Fruit fly (Drosophila melanogaster): ENCODE data around the gene ACXE.

The ACXE gene

DNA sequence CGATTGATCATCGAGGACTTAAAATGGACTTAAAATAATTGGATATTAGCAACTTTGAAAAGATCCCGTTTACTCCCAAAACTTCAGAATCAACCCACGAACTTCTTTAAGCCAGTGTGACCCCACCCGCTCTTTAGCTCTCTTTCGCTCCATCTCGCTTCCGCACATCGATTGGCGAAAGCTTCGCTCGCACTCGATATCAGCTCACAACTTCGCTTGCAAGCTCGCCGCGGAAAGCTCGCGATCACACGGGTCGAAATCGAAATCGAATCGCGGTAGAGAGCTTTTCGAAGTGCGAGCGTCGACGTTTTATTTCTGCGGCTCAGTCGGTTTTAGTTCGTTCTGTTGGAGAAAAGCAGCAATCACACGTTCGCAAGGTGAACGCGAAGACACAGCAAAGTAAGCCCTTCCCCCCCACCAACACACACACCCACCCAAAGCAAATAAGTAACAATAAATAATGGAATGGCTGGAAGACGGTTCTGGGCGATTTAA lies 48.7 kb downstream of the ACXE start, which contains the start of gene Vha68-2 (continued):
- TF ChIP-seq sc (optimal IDR thresholded peaks at IDR 0.05) (no peak), sc (GFP tag; optimal IDR thresholded peaks at IDR 0.05) (no peak), CG2889 (GFP tag; IDR thresholded peaks at IDR 0.05) (no peak), pros (GFP tag; optimal IDR thresholded peaks at IDR 0.05) (no peak), CG11093 (GFP tag; IDR thresholded peaks at IDR 0.05) (no peak), wor (GFP tag; IDR thresholded peaks at IDR 0.05) (no peak), CkIIα-i1 (GFP tag; IDR thresholded peaks at IDR 0.05) (no peak), klu (GFP tag; IDR thresholded peaks at IDR 0.05) (peak; percentile 34; the same call in 1 of the 2 replicates), unc-4 (GFP tag; IDR thresholded peaks at IDR 0.05; ENCODE audit: partially characterized antibody) (0 out of 2 replicates have a peak, but pooled peaks have one; percentile 33), CG1024 (GFP tag; IDR thresholded peaks at IDR 0.05) (no peak), CG1647 (GFP tag; optimal IDR thresholded peaks at IDR 0.05) (no peak), ap (GFP tag; IDR thresholded peaks at IDR 0.05) (0 out of 2 replicates have a peak, but pooled peaks have one; percentile 2), twi (tag; optimal IDR thresholded peaks at IDR 0.05) (no peak), pb (GFP tag; optimal IDR thresholded peaks at IDR 0.05) (peak; percentile 10), CG12219 (GFP tag; optimal IDR thresholded peaks at IDR 0.05) (peak; percentile 47), Rx (GFP tag; IDR thresholded peaks at IDR 0.05) (no peak), CG9817 (tag; optimal IDR thresholded peaks at IDR 0.05) (peak; percentile 72), sna (GFP tag; IDR thresholded peaks at IDR 0.05; ENCODE audit: partially characterized antibody) (peak; percentile 57; the same call in 1 of the 2 replicates), tup (GFP tag; optimal IDR thresholded peaks at IDR 0.05) (no peak), Side (GFP tag; optimal IDR thresholded peaks at IDR 0.05) (peak; percentile 69), CG2129 (GFP tag; IDR thresholded peaks at IDR 0.05; ENCODE audit: partially characterized antibody) (no peak), ewg (GFP tag; optimal IDR thresholded peaks at IDR 0.05) (peak; percentile 45), Opbp (GFP tag; IDR thresholded peaks at IDR 0.05; ENCODE audit: partially characterized antibody) (0 out of 3 replicates have a peak, but pooled peaks have one; percentile 32), slou (GFP tag; optimal IDR thresholded peaks at IDR 0.05) (no peak), CG12236 (GFP tag; optimal IDR thresholded peaks at IDR 0.05) (peak; percentile 17), CG15479 (GFP tag; optimal IDR thresholded peaks at IDR 0.05) (no peak), CG11085 (GFP tag; IDR thresholded peaks at IDR 0.05) (no peak), CG11696 (GFP tag; IDR thresholded peaks at IDR 0.05) (no peak), ci (GFP tag; IDR thresholded peaks at IDR 0.05) (peak; percentile 92), CG11398 (GFP tag; optimal IDR thresholded peaks at IDR 0.05) (peak; percentile 35), E2f2 (GFP tag; IDR thresholded peaks at IDR 0.05) (peak; percentile 48), Myb (GFP tag; optimal IDR thresholded peaks at IDR 0.05) (peak; percentile 45), MESR4 (GFP tag; optimal IDR thresholded peaks at IDR 0.05) (peak; percentile 18), gce (GFP tag; IDR thresholded peaks at IDR 0.05) (no peak; the same call in 2 of the 3 replicates), p53 (GFP tag; optimal IDR thresholded peaks at IDR 0.05) (peak; percentile 53), CG15011 (GFP tag; optimal IDR thresholded peaks at IDR 0.05) (no peak), rib (GFP tag; IDR thresholded peaks at IDR 0.05) (0 out of 2 replicates have a peak, but pooled peaks have one; percentile 24), pum (GFP tag; optimal IDR thresholded peaks at IDR 0.05) (peak; percentile 45), Oli (tag; optimal IDR thresholded peaks at IDR 0.05) (peak; percentile 36), Gsc (GFP tag; IDR thresholded peaks at IDR 0.05) (no peak), CG8388 (GFP tag; optimal IDR thresholded peaks at IDR 0.05) (peak; percentile 21), CG3847 (GFP tag; IDR thresholded peaks at IDR 0.05) (peak; percentile 71), cato (GFP tag; optimal IDR thresholded peaks at IDR 0.05; ENCODE audit: borderline replicate concordance) (peak; percentile 22), Hey (tag; optimal IDR thresholded peaks at IDR 0.05) (peak; percentile 52), row (GFP tag; IDR thresholded peaks at IDR 0.05) (peak; percentile 88), CG2120 (GFP tag; optimal IDR thresholded peaks at IDR 0.05) (peak; percentile 67), kah (GFP tag; optimal IDR thresholded peaks at IDR 0.05) (no peak), gcm2 (GFP tag; optimal IDR thresholded peaks at IDR 0.05) (no peak), CG8281 (tag; optimal IDR thresholded peaks at IDR 0.05) (no peak), CG4707 (GFP tag; optimal IDR thresholded peaks at IDR 0.05) (peak; percentile 73), wek (GFP tag; optimal IDR thresholded peaks at IDR 0.05) (peak; percentile 63)

All from whole organism, embryonic.